Fruit fly (Drosophila melanogaster) whole organism, embryonic: ENCODE measurements around the gene VhaAC39-1.
A peak's percentile ranks its signal among the peaks of the same experiment; 100 is the strongest.

Experiments used
- Asciz ChIP-seq: fragments of 200-800 bp; sonication (Bioruptor generic); optimal IDR thresholded peaks from 2 replicates; lab custom pipeline; 2017; ENCODE audit warnings: missing biosample characterization, mild to moderate bottlenecking, missing genetic modification characterization, missing genetic modification reagents
- Atf3 ChIP-seq: fragments of 200-800 bp; sonication (Bioruptor generic); optimal IDR thresholded peaks from 3 replicates; lab custom pipeline; 2016; ENCODE audit warnings: missing biosample characterization, missing genetic modification characterization
- CG12299 ChIP-seq: fragments of 200-800 bp; sonication (Bioruptor generic); optimal IDR thresholded peaks from 2 replicates; lab custom pipeline; 2018; ENCODE audit warnings: missing biosample characterization, mild to moderate bottlenecking, missing genetic modification characterization
- CG18011 ChIP-seq: fragments of 200-800 bp; sonication (Bioruptor generic); optimal IDR thresholded peaks from 2 replicates; lab custom pipeline; 2017; ENCODE audit warnings: missing biosample characterization, missing genetic modification characterization, mild to moderate bottlenecking, moderate library complexity, missing genotype
- CG2199 ChIP-seq: fragments of 200-800 bp; sonication (Bioruptor generic); IDR thresholded peaks from 3 replicates; pipeline ENCODE4 v1.3.6; 2022; ENCODE audit warnings: missing biosample characterization, missing genetic modification characterization
- CG30431 ChIP-seq: fragments of 200-800 bp; sonication (Bioruptor generic); optimal IDR thresholded peaks from 2 replicates; lab custom pipeline; 2017; ENCODE audit warnings: missing biosample characterization, missing genetic modification characterization
- CG5245 ChIP-seq: fragments of 200-800 bp; sonication (Bioruptor generic); optimal IDR thresholded peaks from 3 replicates; lab custom pipeline; 2016; ENCODE audit warnings: missing biosample characterization, missing genetic modification characterization
- CG6683 ChIP-seq: fragments of 200-800 bp; sonication (Bioruptor generic); optimal IDR thresholded peaks from 2 replicates; lab custom pipeline; 2017; ENCODE audit warnings: missing biosample characterization, mild to moderate bottlenecking, missing genetic modification characterization, missing genetic modification reagents
- CG6689 ChIP-seq: fragments of 200-800 bp; sonication (Bioruptor generic); IDR thresholded peaks from 2 replicates; pipeline ENCODE4 v1.3.6; 2022; ENCODE audit warnings: missing biosample characterization, missing genetic modification characterization
- CG6813 ChIP-seq: fragments of 200-800 bp; sonication (Bioruptor generic); optimal IDR thresholded peaks from 2 replicates; lab custom pipeline; 2017; ENCODE audit warnings: missing biosample characterization, missing genetic modification characterization, mild to moderate bottlenecking, moderate library complexity, missing genetic modification reagents
- CG8765 ChIP-seq: fragments of 200-800 bp; sonication (Bioruptor generic); IDR thresholded peaks from 2 replicates; pipeline ENCODE4 v1.3.6; 2022; ENCODE audit warnings: missing biosample characterization, missing genetic modification characterization
- CG9727 ChIP-seq: fragments of 200-800 bp; sonication (Bioruptor generic); optimal IDR thresholded peaks from 3 replicates; lab custom pipeline; 2017; ENCODE audit warnings: missing biosample characterization, mild to moderate bottlenecking, missing genetic modification characterization
- CoRest ChIP-seq: fragments of 200-800 bp; sonication (Bioruptor generic); optimal IDR thresholded peaks from 3 replicates; lab custom pipeline; 2018; ENCODE audit warnings: missing biosample characterization, mild to moderate bottlenecking, missing genetic modification characterization, moderate library complexity
- D19B ChIP-seq: fragments of 200-800 bp; sonication (Bioruptor generic); optimal IDR thresholded peaks from 2 replicates; lab custom pipeline; 2017; ENCODE audit warnings: missing biosample characterization, mild to moderate bottlenecking, missing genetic modification characterization
- Dip2 ChIP-seq: fragments of 200-800 bp; sonication (Bioruptor generic); IDR thresholded peaks from 2 replicates; pipeline ENCODE4 v1.3.6; 2022; ENCODE audit warnings: missing biosample characterization, missing genetic modification characterization
- Dip3 ChIP-seq: fragments of 200-800 bp; sonication (Bioruptor generic); optimal IDR thresholded peaks from 3 replicates; lab custom pipeline; 2016; ENCODE audit warnings: missing biosample characterization, missing genetic modification characterization
- Dll ChIP-seq: fragments of 200-800 bp; sonication (Bioruptor generic); IDR thresholded peaks from 4 replicates; pipeline ENCODE4 v1.3.6; 2022; ENCODE audit warnings: missing biosample characterization, missing genetic modification characterization; ENCODE audit not compliant: partially characterized antibody
- E2f2 ChIP-seq: fragments of 200-800 bp; sonication (Bioruptor generic); IDR thresholded peaks from 2 replicates; pipeline ENCODE4 v1.3.6; 2022; ENCODE audit warnings: missing biosample characterization, missing genetic modification characterization
- HLH54F ChIP-seq: fragments of 200-800 bp; sonication (Bioruptor generic); optimal IDR thresholded peaks from 3 replicates; lab custom pipeline; 2016; ENCODE audit warnings: missing biosample characterization, missing genetic modification characterization
- Hey ChIP-seq: fragments of 200-800 bp; sonication (Bioruptor generic); optimal IDR thresholded peaks from 3 replicates; lab custom pipeline; 2018; ENCODE audit warnings: missing biosample characterization, mild to moderate bottlenecking, missing genetic modification characterization
- MBD-R2 ChIP-seq: fragments of 200-800 bp; sonication (Bioruptor generic); IDR thresholded peaks from 2 replicates; pipeline ENCODE4 v1.3.6; 2022; ENCODE audit warnings: missing biosample characterization, missing genetic modification characterization
- Myb ChIP-seq: fragments of 200-800 bp; sonication (Bioruptor generic); optimal IDR thresholded peaks from 2 replicates; lab custom pipeline; 2016; ENCODE audit warnings: missing biosample characterization, missing genetic modification characterization
- NK7.1 ChIP-seq: fragments of 200-800 bp; sonication (Bioruptor generic); optimal IDR thresholded peaks from 3 replicates; lab custom pipeline; 2016; ENCODE audit warnings: missing biosample characterization, missing genetic modification characterization
- Neu2 ChIP-seq: fragments of 200-800 bp; sonication (Bioruptor generic); optimal IDR thresholded peaks from 3 replicates; lab custom pipeline; 2016; ENCODE audit warnings: missing biosample characterization, missing genetic modification characterization, borderline replicate concordance
- Nf-YB ChIP-seq: fragments of 200-800 bp; sonication (Bioruptor generic); optimal IDR thresholded peaks from 3 replicates; lab custom pipeline; 2019; ENCODE audit warnings: missing biosample characterization, mild to moderate bottlenecking, missing genetic modification characterization, moderate library complexity
- PHDP ChIP-seq: fragments of 200-800 bp; sonication (Bioruptor generic); optimal IDR thresholded peaks from 3 replicates; lab custom pipeline; 2018; ENCODE audit warnings: missing biosample characterization, mild to moderate bottlenecking, missing genetic modification characterization, moderate library complexity
- Scr ChIP-seq: fragments of 200-800 bp; sonication (Bioruptor generic); IDR thresholded peaks from 2 replicates; pipeline ENCODE4 v1.3.6; 2022; ENCODE audit warnings: missing biosample characterization, missing genetic modification characterization; ENCODE audit not compliant: partially characterized antibody
- YL-1 ChIP-seq: fragments of 200-800 bp; sonication (Bioruptor generic); optimal IDR thresholded peaks from 3 replicates; lab custom pipeline; 2017; ENCODE audit warnings: missing biosample characterization, mild to moderate bottlenecking, missing genetic modification characterization
- bab2 ChIP-seq: fragments of 200-800 bp; sonication (Bioruptor generic); optimal IDR thresholded peaks from 2 replicates; lab custom pipeline; 2016; ENCODE audit warnings: missing biosample characterization, missing genetic modification characterization
- br ChIP-seq: fragments of >200 bp; optimal IDR thresholded peaks from 2 replicates; lab custom pipeline; 2017
- chinmo ChIP-seq: fragments of 200-800 bp; sonication (Bioruptor generic); IDR thresholded peaks from 4 replicates; pipeline ENCODE4 v1.3.6; 2022; ENCODE audit warnings: missing biosample characterization, missing genetic modification characterization; ENCODE audit not compliant: partially characterized antibody
- crp ChIP-seq, 2 experiments: fragments of 200-800 bp; sonication (Bioruptor generic); optimal IDR thresholded peaks; 2 replicates in 1 of 2; 3 replicates in 1 of 2; lab custom pipeline; 2017; ENCODE audit warnings: missing biosample characterization in 2 of 2, missing genetic modification characterization in 2 of 2, mild to moderate bottlenecking in 1 of 2, moderate library complexity in 1 of 2
- disco-r ChIP-seq: fragments of 200-800 bp; sonication (Bioruptor generic); optimal IDR thresholded peaks from 2 replicates; lab custom pipeline; 2016; ENCODE audit warnings: missing biosample characterization, missing genetic modification characterization
- exex ChIP-seq: fragments of 200-800 bp; sonication (Bioruptor generic); optimal IDR thresholded peaks from 4 replicates; lab custom pipeline; 2018; ENCODE audit warnings: missing biosample characterization, mild to moderate bottlenecking, missing genetic modification characterization, moderate library complexity
- fd64A ChIP-seq: fragments of 200-800 bp; sonication (Bioruptor generic); optimal IDR thresholded peaks from 3 replicates; lab custom pipeline; 2018; ENCODE audit warnings: missing biosample characterization, mild to moderate bottlenecking, missing genetic modification characterization
- fu2 ChIP-seq: fragments of 200-800 bp; sonication (Bioruptor generic); optimal IDR thresholded peaks from 2 replicates; lab custom pipeline; 2016; ENCODE audit warnings: missing biosample characterization, missing genetic modification characterization
- ind ChIP-seq: fragments of 200-800 bp; sonication (Bioruptor generic); optimal IDR thresholded peaks from 3 replicates; lab custom pipeline; 2016; ENCODE audit warnings: missing biosample characterization, missing genetic modification characterization
- jing ChIP-seq: fragments of 200-800 bp; sonication (Bioruptor generic); optimal IDR thresholded peaks from 2 replicates; lab custom pipeline; 2018; ENCODE audit warnings: missing biosample characterization, mild to moderate bottlenecking, missing genetic modification characterization
- klu ChIP-seq: fragments of 200-800 bp; sonication (Bioruptor generic); IDR thresholded peaks from 2 replicates; pipeline ENCODE4 v1.3.6; 2022; ENCODE audit warnings: missing biosample characterization, missing genetic modification characterization
- lbe ChIP-seq: fragments of 200-800 bp; sonication (Bioruptor generic); optimal IDR thresholded peaks from 2 replicates; lab custom pipeline; 2016; ENCODE audit warnings: missing biosample characterization, mild to moderate bottlenecking, missing genetic modification characterization
- maf-S ChIP-seq: fragments of 200-800 bp; sonication (Bioruptor generic); optimal IDR thresholded peaks from 2 replicates; lab custom pipeline; 2016; ENCODE audit warnings: missing biosample characterization, missing genetic modification characterization
- org-1 ChIP-seq: fragments of 200-800 bp; sonication (Bioruptor generic); optimal IDR thresholded peaks from 2 replicates; lab custom pipeline; 2017; ENCODE audit warnings: missing biosample characterization, missing genetic modification characterization
- scrt ChIP-seq: fragments of 200-800 bp; sonication (Bioruptor generic); optimal IDR thresholded peaks from 2 replicates; lab custom pipeline; 2018; ENCODE audit warnings: missing biosample characterization, mild to moderate bottlenecking, missing genetic modification characterization, moderate library complexity
- seq ChIP-seq: fragments of 200-800 bp; sonication (Bioruptor generic); IDR thresholded peaks from 2 replicates; pipeline ENCODE4 v1.3.6; 2022; ENCODE audit warnings: missing biosample characterization, missing genetic modification characterization
- sob ChIP-seq: fragments of 200-800 bp; sonication (Bioruptor generic); IDR thresholded peaks from 2 replicates; pipeline ENCODE4 v1.3.6; 2022; ENCODE audit warnings: missing biosample characterization, missing genetic modification characterization
- tgo ChIP-seq: fragments of 200-800 bp; sonication (Bioruptor generic); IDR thresholded peaks from 3 replicates; pipeline ENCODE4 v1.3.6; 2022; ENCODE audit warnings: missing biosample characterization, missing genetic modification characterization
- trh ChIP-seq: fragments of 200-800 bp; sonication (Bioruptor generic); optimal IDR thresholded peaks from 2 replicates; lab custom pipeline; 2016; ENCODE audit warnings: missing biosample characterization, missing genetic modification characterization
- unpg ChIP-seq: fragments of 200-800 bp; sonication (Bioruptor generic); optimal IDR thresholded peaks from 3 replicates; lab custom pipeline; 2018; ENCODE audit warnings: missing biosample characterization, mild to moderate bottlenecking, missing genetic modification characterization, moderate library complexity

Gene VhaAC39-1

DNA sequence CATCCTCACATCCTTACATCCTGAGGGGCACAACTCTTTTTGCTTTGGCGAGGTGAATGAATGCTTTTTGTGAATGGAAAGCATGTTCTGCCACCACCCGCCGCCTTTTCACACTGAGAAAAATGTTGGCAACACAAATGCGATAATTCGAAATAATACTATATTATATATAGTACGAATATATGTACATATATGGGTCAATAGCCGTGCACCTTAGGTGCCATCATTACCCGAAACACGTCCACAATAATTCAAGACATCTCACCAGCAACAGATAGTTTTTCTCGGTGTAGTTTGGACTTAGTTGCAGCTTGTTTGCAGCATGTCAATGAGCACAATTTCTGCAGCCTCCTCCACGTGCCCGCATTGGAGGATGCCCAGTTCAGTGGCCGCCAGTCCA, 51.1 kb downstream of the VhaAC39-1 start (continued):
- TF ChIP-seq YL-1 (GFP tag; lab: Kevin White, UChicago): no peak
- no peak for TF ChIP-seq Atf3 (GFP tag; lab: Kevin White, UChicago)
- TF ChIP-seq ind (GFP tag; lab: Kevin White, UChicago): peak; percentile 30
- no peak for TF ChIP-seq CG8765 (GFP tag; lab: Robert Waterston, UW)
- TF ChIP-seq NK7.1 (GFP tag; lab: Kevin White, UChicago): no peak
- no peak for TF ChIP-seq Dip2 (GFP tag; lab: Robert Waterston, UW)
- no peak for TF ChIP-seq HLH54F
- TF ChIP-seq D19B: no peak
- TF ChIP-seq klu: no peak
- no peak for TF ChIP-seq Myb (GFP tag; lab: Kevin White, UChicago)
- TF ChIP-seq unpg (GFP tag; lab: Kevin White, UChicago): peak; percentile 30
- no peak for TF ChIP-seq CG6683 (GFP tag; lab: Kevin White, UChicago)
- no peak for TF ChIP-seq Dip3 (GFP tag; lab: Kevin White, UChicago)
- TF ChIP-seq org-1 (GFP tag; lab: Kevin White, UChicago): no peak
- TF ChIP-seq Scr (GFP tag; lab: Robert Waterston, UW): no peak
- peak; percentile 25; the same call in 1 of the 3 replicates for TF ChIP-seq tgo (GFP tag; lab: Robert Waterston, UW)
- no peak for TF ChIP-seq MBD-R2 (GFP tag; lab: Robert Waterston, UW)
- TF ChIP-seq trh (GFP tag; lab: Kevin White, UChicago): no peak
- no peak for TF ChIP-seq exex (tag; lab: Kevin White, UChicago)
- TF ChIP-seq CG18011 (GFP tag; lab: Kevin White, UChicago): no peak
- TF ChIP-seq CG9727 (GFP tag; lab: Kevin White, UChicago): no peak
- TF ChIP-seq br (lab: Kevin White, UChicago): no peak
- TF ChIP-seq chinmo: no peak
- TF ChIP-seq crp (GFP tag; optimal IDR thresholded peaks at IDR 0.05; lab: Kevin White, UChicago): no peak
- TF ChIP-seq CoRest (tag; lab: Kevin White, UChicago): peak; percentile 17
- no peak for TF ChIP-seq fu2 (GFP tag; lab: Kevin White, UChicago)
- TF ChIP-seq CG30431 (GFP tag; lab: Kevin White, UChicago): peak; percentile 18
- TF ChIP-seq fd64A (GFP tag; lab: Kevin White, UChicago): no peak
- TF ChIP-seq jing: peak; percentile 5
- TF ChIP-seq CG6689 (GFP tag; lab: Robert Waterston, UW): peak; percentile 42; the same call in 1 of the 2 replicates
- TF ChIP-seq Asciz (GFP tag; lab: Kevin White, UChicago): no peak
- no peak for TF ChIP-seq PHDP (tag; lab: Kevin White, UChicago)
- TF ChIP-seq seq (GFP tag; lab: Robert Waterston, UW): no peak
- TF ChIP-seq CG6813 (GFP tag; lab: Kevin White, UChicago): no peak
- no peak for TF ChIP-seq Hey (tag; lab: Kevin White, UChicago)
- no peak for TF ChIP-seq CG5245 (GFP tag; lab: Kevin White, UChicago)
- TF ChIP-seq scrt (GFP tag; lab: Kevin White, UChicago): no peak
- no peak for TF ChIP-seq Neu2 (GFP tag; lab: Kevin White, UChicago)
- TF ChIP-seq sob (GFP tag; lab: Robert Waterston, UW): 0 out of 2 replicates have a peak, but pooled peaks have one; percentile 8
- no peak for TF ChIP-seq E2f2 (GFP tag; lab: Robert Waterston, UW)
- TF ChIP-seq bab2 (GFP tag; lab: Kevin White, UChicago): no peak
- no peak for TF ChIP-seq Nf-YB (GFP tag; lab: Kevin White, UChicago)
- no peak for TF ChIP-seq Dll (GFP tag; lab: Robert Waterston, UW)
- no peak for TF ChIP-seq disco-r (GFP tag; lab: Kevin White, UChicago)
- no peak for TF ChIP-seq maf-S
- no peak for TF ChIP-seq lbe
- no peak for TF ChIP-seq CG2199 (GFP tag; lab: Robert Waterston, UW)
- no peak for TF ChIP-seq CG12299
